Fruit fly (Drosophila melanogaster) whole organism, embryonic: ENCODE measurements around the gene CG17191.

Source experiments
- Asciz ChIP-seq: fragments of 200-800 bp; sonication (Bioruptor generic); optimal IDR thresholded peaks from 2 replicates; lab custom pipeline; 2017; ENCODE audit warnings: missing biosample characterization, mild to moderate bottlenecking, missing genetic modification characterization, missing genetic modification reagents
- Awh ChIP-seq: fragments of 200-800 bp; sonication (Bioruptor generic); IDR thresholded peaks from 2 replicates; pipeline ENCODE4, ENCODE4 v1.3.6; 2022; ENCODE audit warnings: missing biosample characterization, missing genetic modification characterization
- CG11695 ChIP-seq: fragments of 200-800 bp; sonication (Bioruptor generic); IDR thresholded peaks from 3 replicates; pipeline ENCODE4 v1.3.6; 2022; ENCODE audit warnings: missing biosample characterization, missing genetic modification characterization
- CG12155 ChIP-seq: fragments of 200-800 bp; sonication (Bioruptor generic); optimal IDR thresholded peaks from 3 replicates; lab custom pipeline; 2016; ENCODE audit warnings: missing biosample characterization, missing genetic modification characterization
- CG12219 ChIP-seq: fragments of 200-800 bp; sonication (Bioruptor generic); optimal IDR thresholded peaks from 3 replicates; lab custom pipeline; 2018; ENCODE audit warnings: missing biosample characterization, mild to moderate bottlenecking, missing genetic modification characterization
- CG12299 ChIP-seq: fragments of 200-800 bp; sonication (Bioruptor generic); optimal IDR thresholded peaks from 2 replicates; lab custom pipeline; 2018; ENCODE audit warnings: missing biosample characterization, mild to moderate bottlenecking, missing genetic modification characterization
- CG13287 ChIP-seq: fragments of 200-800 bp; sonication (Bioruptor generic); IDR thresholded peaks from 2 replicates; pipeline ENCODE4 v1.3.6; 2022; ENCODE audit warnings: missing biosample characterization, missing genetic modification characterization; ENCODE audit not compliant: partially characterized antibody
- CG14050 ChIP-seq: fragments of 200-800 bp; sonication (Bioruptor generic); IDR thresholded peaks from 3 replicates; pipeline ENCODE4 v1.3.6; 2022; ENCODE audit warnings: missing biosample characterization, missing genetic modification characterization
- CG15011 ChIP-seq: fragments of 200-800 bp; sonication (Bioruptor generic); optimal IDR thresholded peaks from 3 replicates; lab custom pipeline; 2018; ENCODE audit warnings: missing biosample characterization, mild to moderate bottlenecking, missing genetic modification characterization
- CG15696 ChIP-seq: fragments of 200-800 bp; sonication (Bioruptor generic); optimal IDR thresholded peaks from 2 replicates; lab custom pipeline; 2019; ENCODE audit warnings: missing biosample characterization, mild to moderate bottlenecking, missing genetic modification characterization, moderate library complexity
- CG17568 ChIP-seq: fragments of 200-800 bp; sonication (Bioruptor generic); optimal IDR thresholded peaks from 2 replicates; lab custom pipeline; 2018; ENCODE audit warnings: missing biosample characterization, mild to moderate bottlenecking, missing genetic modification characterization, moderate library complexity
- CG18476 ChIP-seq: fragments of 200-800 bp; sonication (Bioruptor generic); optimal IDR thresholded peaks from 2 replicates; lab custom pipeline; 2016; ENCODE audit warnings: missing biosample characterization, mild to moderate bottlenecking, missing genetic modification characterization
- CG18599 ChIP-seq: fragments of 200-800 bp; sonication (Bioruptor generic); optimal IDR thresholded peaks from 3 replicates; lab custom pipeline; 2017; ENCODE audit warnings: missing biosample characterization, missing genetic modification characterization, mild to moderate bottlenecking, moderate library complexity, missing genetic modification reagents
- CG18619 ChIP-seq: fragments of 200-800 bp; sonication (Bioruptor generic); optimal IDR thresholded peaks from 3 replicates; lab custom pipeline; 2017; ENCODE audit warnings: missing biosample characterization, mild to moderate bottlenecking, missing genetic modification characterization
- CG2712 ChIP-seq: fragments of 200-800 bp; optimal IDR thresholded peaks from 3 replicates; lab custom pipeline; 2019; ENCODE audit warnings: missing biosample characterization, mild to moderate bottlenecking, missing genetic modification characterization, moderate library complexity
- CG30431 ChIP-seq: fragments of 200-800 bp; sonication (Bioruptor generic); optimal IDR thresholded peaks from 2 replicates; lab custom pipeline; 2017; ENCODE audit warnings: missing biosample characterization, missing genetic modification characterization
- CG42726 ChIP-seq: fragments of 200-800 bp; sonication (Bioruptor generic); IDR thresholded peaks from 2 replicates; pipeline ENCODE4 v1.3.6; 2022; ENCODE audit warnings: missing biosample characterization, missing genetic modification characterization; ENCODE audit not compliant: partially characterized antibody
- CG4730 ChIP-seq: fragments of 200-800 bp; sonication (Bioruptor generic); IDR thresholded peaks from 2 replicates; pipeline ENCODE4 v1.3.6; 2022; ENCODE audit warnings: missing biosample characterization, missing genetic modification characterization
- CG4854 ChIP-seq: fragments of 200-800 bp; sonication (Bioruptor generic); optimal IDR thresholded peaks from 2 replicates; lab custom pipeline; 2016; ENCODE audit warnings: missing biosample characterization, missing genetic modification characterization, inconsistent platforms
- CG5953 ChIP-seq: fragments of 200-800 bp; sonication (Bioruptor generic); IDR thresholded peaks from 2 replicates; pipeline ENCODE4 v1.3.6; 2022; ENCODE audit warnings: missing biosample characterization, missing genetic modification characterization
- CG6854 ChIP-seq: fragments of 200-800 bp; sonication (Bioruptor generic); optimal IDR thresholded peaks from 3 replicates; lab custom pipeline; 2017; ENCODE audit warnings: missing biosample characterization, mild to moderate bottlenecking, missing genetic modification characterization
- Dad ChIP-seq: fragments of 200-800 bp; sonication (Bioruptor generic); optimal IDR thresholded peaks from 3 replicates; lab custom pipeline; 2016; ENCODE audit warnings: missing biosample characterization, missing genetic modification characterization
- Drgx ChIP-seq: fragments of 200-800 bp; sonication (Bioruptor generic); IDR thresholded peaks from 2 replicates; pipeline ENCODE4 v1.3.6; 2022; ENCODE audit warnings: missing biosample characterization, missing genetic modification characterization
- Ets97D ChIP-seq: fragments of 200-800 bp; sonication (Bioruptor generic); optimal IDR thresholded peaks from 3 replicates; lab custom pipeline; 2016; ENCODE audit warnings: missing biosample characterization, missing genetic modification characterization
- Gug ChIP-seq: fragments of 200-800 bp; sonication (Bioruptor generic); IDR thresholded peaks from 4 replicates; pipeline ENCODE4 v1.3.6; 2022; ENCODE audit warnings: missing biosample characterization, missing genetic modification characterization
- H15 ChIP-seq: fragments of 200-800 bp; sonication (Bioruptor generic); IDR thresholded peaks from 3 replicates; pipeline ENCODE4 v1.3.6; 2022; ENCODE audit warnings: missing biosample characterization, missing genetic modification characterization
- HHEX ChIP-seq: fragments of 200-800 bp; sonication (Bioruptor generic); optimal IDR thresholded peaks from 3 replicates; lab custom pipeline; 2017; ENCODE audit warnings: missing biosample characterization, mild to moderate bottlenecking, missing genetic modification characterization, missing genetic modification reagents
- Lhr ChIP-seq: fragments of 200-800 bp; sonication (Bioruptor generic); optimal IDR thresholded peaks from 3 replicates; lab custom pipeline; 2017; ENCODE audit warnings: mild to moderate bottlenecking, missing biosample characterization, missing genetic modification reagents, missing genetic modification characterization
- Max ChIP-seq: fragments of 200-800 bp; sonication (Bioruptor generic); optimal IDR thresholded peaks from 2 replicates; lab custom pipeline; 2016; ENCODE audit warnings: missing biosample characterization, mild to moderate bottlenecking, missing genetic modification characterization
- Oli ChIP-seq: fragments of 200-800 bp; sonication (Bioruptor generic); optimal IDR thresholded peaks from 2 replicates; lab custom pipeline; 2018; ENCODE audit warnings: missing biosample characterization, mild to moderate bottlenecking, missing genetic modification characterization, moderate library complexity
- Ptx1 ChIP-seq: fragments of 200-800 bp; sonication (Bioruptor generic); IDR thresholded peaks from 2 replicates; pipeline ENCODE4 v1.3.6; 2022; ENCODE audit warnings: missing biosample characterization, missing genetic modification characterization
- Ssrp ChIP-seq: fragments of 200-800 bp; sonication (Bioruptor generic); optimal IDR thresholded peaks from 2 replicates; lab custom pipeline; 2018; ENCODE audit warnings: missing biosample characterization, mild to moderate bottlenecking, missing genetic modification characterization, moderate library complexity
- TFAM ChIP-seq: fragments of 200-800 bp; sonication (Bioruptor generic); optimal IDR thresholded peaks from 2 replicates; lab custom pipeline; 2017; ENCODE audit warnings: missing biosample characterization, missing genetic modification characterization, inconsistent platforms
- Xbp1 ChIP-seq: fragments of 200-800 bp; sonication (Bioruptor generic); optimal IDR thresholded peaks from 3 replicates; lab custom pipeline; 2016; ENCODE audit warnings: missing biosample characterization, mild to moderate bottlenecking, missing genetic modification characterization
- bowl ChIP-seq: fragments of 200-800 bp; sonication (Bioruptor generic); IDR thresholded peaks from 2 replicates; pipeline ENCODE4 v1.3.6; 2022; ENCODE audit warnings: missing biosample characterization, missing genetic modification characterization
- br ChIP-seq: fragments of >200 bp; optimal IDR thresholded peaks from 2 replicates; lab custom pipeline; 2017
- bsh ChIP-seq, 2 experiments: fragments of 200-800 bp; sonication (Bioruptor generic); optimal IDR thresholded peaks; 2 replicates each; lab custom pipeline; 2017 to 2018; ENCODE audit warnings: mild to moderate bottlenecking in 2 of 2, missing biosample characterization in 2 of 2, missing genetic modification characterization in 2 of 2, moderate library complexity in 1 of 2
- croc ChIP-seq: fragments of 200-800 bp; sonication (Bioruptor generic); conservative IDR thresholded peaks from 3 replicates; pipeline ENCODE4 v1.3.6; 2022; ENCODE audit warnings: missing biosample characterization, missing genetic modification characterization
- disco-r ChIP-seq: fragments of 200-800 bp; sonication (Bioruptor generic); optimal IDR thresholded peaks from 2 replicates; lab custom pipeline; 2016; ENCODE audit warnings: missing biosample characterization, missing genetic modification characterization
- en ChIP-seq: fragments of 200-800 bp; sonication (Bioruptor generic); optimal IDR thresholded peaks from 2 replicates; lab custom pipeline; 2016; ENCODE audit warnings: missing biosample characterization, missing genetic modification characterization
- gcm ChIP-seq: fragments of 200-800 bp; sonication (Bioruptor generic); optimal IDR thresholded peaks from 2 replicates; lab custom pipeline; 2019; ENCODE audit warnings: missing biosample characterization, mild to moderate bottlenecking, missing genetic modification characterization, moderate library complexity
- hbn ChIP-seq: fragments of 200-800 bp; sonication (Bioruptor generic); IDR thresholded peaks from 2 replicates; pipeline ENCODE4 v1.3.6; 2022; ENCODE audit warnings: missing biosample characterization, missing genetic modification characterization; ENCODE audit not compliant: partially characterized antibody
- jumu ChIP-seq: fragments of 200-800 bp; sonication (Bioruptor generic); optimal IDR thresholded peaks from 3 replicates; lab custom pipeline; 2016; ENCODE audit warnings: missing biosample characterization, missing genetic modification characterization
- luna ChIP-seq: fragments of 200-800 bp; sonication (Bioruptor generic); optimal IDR thresholded peaks from 2 replicates; lab custom pipeline; 2016; ENCODE audit warnings: missing biosample characterization, missing genetic modification characterization
- nerfin-2 ChIP-seq: fragments of 200-800 bp; sonication (Bioruptor generic); IDR thresholded peaks from 2 replicates; pipeline ENCODE4 v1.3.6; 2022; ENCODE audit warnings: missing biosample characterization, missing genetic modification characterization; ENCODE audit not compliant: partially characterized antibody
- peb ChIP-seq: fragments of 200-800 bp; sonication (Bioruptor generic); IDR thresholded peaks from 2 replicates; pipeline ENCODE4 v1.3.6; 2022; ENCODE audit warnings: missing biosample characterization, missing genetic modification characterization
- pnt ChIP-seq: fragments of 200-800 bp; sonication (Bioruptor generic); optimal IDR thresholded peaks from 3 replicates; lab custom pipeline; 2016; ENCODE audit warnings: missing biosample characterization, missing genetic modification characterization
- rib ChIP-seq: fragments of 200-800 bp; sonication (Bioruptor generic); IDR thresholded peaks from 2 replicates; pipeline ENCODE4 v1.3.6; 2022; ENCODE audit warnings: missing biosample characterization, missing genetic modification characterization
- shn ChIP-seq: fragments of 200-800 bp; sonication (Bioruptor generic); optimal IDR thresholded peaks from 3 replicates; lab custom pipeline; 2016; ENCODE audit warnings: missing biosample characterization, missing genetic modification characterization
- sim ChIP-seq: fragments of 200-800 bp; sonication (Bioruptor generic); IDR thresholded peaks from 2 replicates; pipeline ENCODE4 v1.3.6; 2022; ENCODE audit warnings: missing biosample characterization, missing genetic modification characterization
- sug ChIP-seq: fragments of 200-800 bp; optimal IDR thresholded peaks from 2 replicates; lab custom pipeline; 2019; ENCODE audit warnings: missing biosample characterization, mild to moderate bottlenecking, missing genetic modification characterization, moderate library complexity
- zen ChIP-seq: fragments of 200-800 bp; sonication (Bioruptor generic); optimal IDR thresholded peaks from 3 replicates; lab custom pipeline; 2018; ENCODE audit warnings: missing biosample characterization, mild to moderate bottlenecking, missing genetic modification characterization, moderate library complexity

CG17191 gene

dm6 chr3R:26980282-26980691 lies 39.3 kb downstream of the CG17191 start (continued):
- no peak for TF ChIP-seq TFAM (GFP tag; lab: Kevin White, UChicago)
- peak; percentile 54 for TF ChIP-seq sug (tag; lab: Kevin White, UChicago)
- no peak for TF ChIP-seq bowl (GFP tag; lab: Robert Waterston, UW)
- TF ChIP-seq H15 (GFP tag; lab: Robert Waterston, UW), result no peak
- TF ChIP-seq Xbp1, result no peak
- TF ChIP-seq bsh (GFP tag; optimal IDR thresholded peaks at IDR 0.05; lab: Kevin White, UChicago), result no peak
- no peak for TF ChIP-seq croc (GFP tag; lab: Robert Waterston, UW)
- TF ChIP-seq HHEX (GFP tag; lab: Kevin White, UChicago), result no peak
- TF ChIP-seq Gug (GFP tag; lab: Robert Waterston, UW), result no peak
- no peak for TF ChIP-seq Max (GFP tag; lab: Kevin White, UChicago)
- TF ChIP-seq en (GFP tag; lab: Kevin White, UChicago), result no peak
- no peak for TF ChIP-seq br (lab: Kevin White, UChicago)
- TF ChIP-seq CG18476 (GFP tag; lab: Kevin White, UChicago), result no peak
- no peak for TF ChIP-seq CG18599 (GFP tag; lab: Kevin White, UChicago)
- peak; percentile 49 for TF ChIP-seq CG6854
- TF ChIP-seq hbn, result no peak
- TF ChIP-seq CG13287 (GFP tag; lab: Robert Waterston, UW), result peak; percentile 70
- no peak for TF ChIP-seq CG5953 (GFP tag; lab: Robert Waterston, UW)
- no peak for TF ChIP-seq CG4854
- no peak for TF ChIP-seq CG15696 (tag; lab: Kevin White, UChicago)
- TF ChIP-seq Lhr, result no peak
- no peak for TF ChIP-seq gcm (GFP tag; lab: Kevin White, UChicago)
- no peak for TF ChIP-seq CG42726 (GFP tag; lab: Robert Waterston, UW)
- TF ChIP-seq CG14050, result no peak
- TF ChIP-seq CG12155 (GFP tag; lab: Kevin White, UChicago), result no peak
- no peak for TF ChIP-seq Drgx
- TF ChIP-seq disco-r (GFP tag; lab: Kevin White, UChicago), result no peak
- no peak for TF ChIP-seq CG12219 (GFP tag; lab: Kevin White, UChicago)
- no peak for TF ChIP-seq CG15011
- no peak for TF ChIP-seq Oli
- TF ChIP-seq Dad (GFP tag; lab: Kevin White, UChicago), result no peak
- no peak for TF ChIP-seq peb (GFP tag; lab: Robert Waterston, UW)
- no peak for TF ChIP-seq CG30431 (GFP tag; lab: Kevin White, UChicago)
- TF ChIP-seq pnt (GFP tag; lab: Kevin White, UChicago), result no peak
- no peak for TF ChIP-seq CG17568 (GFP tag; lab: Kevin White, UChicago)
- no peak for TF ChIP-seq CG18619 (GFP tag; lab: Kevin White, UChicago)
- no peak for TF ChIP-seq shn (GFP tag; lab: Kevin White, UChicago)
- TF ChIP-seq CG11695 (GFP tag; lab: Robert Waterston, UW), result no peak; the same call in 2 of the 3 replicates
- TF ChIP-seq zen, result no peak
- TF ChIP-seq nerfin-2, result no peak
- no peak for TF ChIP-seq Ssrp (tag; lab: Kevin White, UChicago)
- peak; percentile 58; the same call in 1 of the 2 replicates for TF ChIP-seq Awh (GFP tag; lab: Robert Waterston, UW)
- no peak; the same call in 1 of the 2 replicates for TF ChIP-seq rib (GFP tag; lab: Robert Waterston, UW)
- TF ChIP-seq CG2712 (tag; lab: Kevin White, UChicago), result no peak
- TF ChIP-seq sim (GFP tag; lab: Robert Waterston, UW), result no peak
- TF ChIP-seq Asciz, result no peak
- TF ChIP-seq jumu (GFP tag; lab: Kevin White, UChicago), result no peak
- no peak for TF ChIP-seq luna (GFP tag; lab: Kevin White, UChicago)
- no peak for TF ChIP-seq Ets97D
- TF ChIP-seq CG12299, result no peak
- TF ChIP-seq Ptx1, result no peak
- no peak for TF ChIP-seq CG4730 (GFP tag; lab: Robert Waterston, UW)
